Fruit fly (Drosophila melanogaster) whole organism, embryonic: ENCODE data around the gene hd.
A peak's percentile ranks its signal among the peaks of the same experiment; 100 is the strongest.

ENCODE experiments used
- Bdp1 ChIP-seq: fragments of 200-800 bp; sonication (Bioruptor generic); optimal IDR thresholded peaks from 3 replicates; lab custom pipeline; 2016; ENCODE audit warnings: missing biosample characterization, missing genetic modification characterization
- CG1024 ChIP-seq: fragments of 200-800 bp; sonication (Bioruptor generic); IDR thresholded peaks from 2 replicates; pipeline ENCODE4 v1.3.6; 2022; ENCODE audit warnings: missing biosample characterization, missing genetic modification characterization
- CG11695 ChIP-seq: fragments of 200-800 bp; sonication (Bioruptor generic); IDR thresholded peaks from 3 replicates; pipeline ENCODE4 v1.3.6; 2022; ENCODE audit warnings: missing biosample characterization, missing genetic modification characterization
- CG1233 ChIP-seq: fragments of 200-800 bp; sonication (Bioruptor generic); optimal IDR thresholded peaks from 4 replicates; lab custom pipeline; 2018; ENCODE audit warnings: missing biosample characterization, mild to moderate bottlenecking, missing genetic modification characterization
- CG12659 ChIP-seq: fragments of 200-800 bp; sonication (Bioruptor generic); optimal IDR thresholded peaks from 3 replicates; lab custom pipeline; 2017; ENCODE audit warnings: mild to moderate bottlenecking, missing biosample characterization, missing genetic modification reagents, missing genetic modification characterization
- CG15011 ChIP-seq: fragments of 200-800 bp; sonication (Bioruptor generic); optimal IDR thresholded peaks from 3 replicates; lab custom pipeline; 2018; ENCODE audit warnings: missing biosample characterization, mild to moderate bottlenecking, missing genetic modification characterization
- CG15601 ChIP-seq: fragments of 200-800 bp; sonication (Bioruptor generic); optimal IDR thresholded peaks from 3 replicates; lab custom pipeline; 2019; ENCODE audit warnings: missing biosample characterization, mild to moderate bottlenecking, missing genetic modification characterization, moderate library complexity
- CG1602 ChIP-seq: fragments of 200-800 bp; sonication (Bioruptor generic); optimal IDR thresholded peaks from 3 replicates; lab custom pipeline; 2016; ENCODE audit warnings: missing biosample characterization, missing genetic modification characterization
- CG18764 ChIP-seq: fragments of 200-800 bp; sonication (Bioruptor generic); optimal IDR thresholded peaks from 3 replicates; lab custom pipeline; 2016; ENCODE audit warnings: missing biosample characterization, missing genetic modification characterization
- CG2202 ChIP-seq: fragments of 200-800 bp; sonication (Bioruptor generic); optimal IDR thresholded peaks from 2 replicates; lab custom pipeline; 2018; ENCODE audit warnings: missing biosample characterization, mild to moderate bottlenecking, missing genetic modification characterization
- CG2875 ChIP-seq: fragments of 200-800 bp; sonication (Bioruptor generic); optimal IDR thresholded peaks from 2 replicates; lab custom pipeline; 2017; ENCODE audit warnings: missing biosample characterization, mild to moderate bottlenecking, missing genetic modification characterization, missing genetic modification reagents
- CG30431 ChIP-seq: fragments of 200-800 bp; sonication (Bioruptor generic); optimal IDR thresholded peaks from 2 replicates; lab custom pipeline; 2017; ENCODE audit warnings: missing biosample characterization, missing genetic modification characterization
- CG32772 ChIP-seq: fragments of 200-800 bp; sonication (Bioruptor generic); IDR thresholded peaks from 2 replicates; pipeline ENCODE4 v1.3.6; 2022; ENCODE audit warnings: missing biosample characterization, missing genetic modification characterization
- CG34376 ChIP-seq: fragments of 200-800 bp; sonication (Bioruptor generic); optimal IDR thresholded peaks from 2 replicates; lab custom pipeline; 2018; ENCODE audit warnings: missing biosample characterization, mild to moderate bottlenecking, missing genetic modification characterization
- CG4360 ChIP-seq: fragments of 200-800 bp; sonication (Bioruptor generic); IDR thresholded peaks from 2 replicates; pipeline ENCODE4 v1.3.6; 2022; ENCODE audit warnings: missing biosample characterization, missing genetic modification characterization
- CG5953 ChIP-seq: fragments of 200-800 bp; sonication (Bioruptor generic); IDR thresholded peaks from 2 replicates; pipeline ENCODE4 v1.3.6; 2022; ENCODE audit warnings: missing biosample characterization, missing genetic modification characterization
- CG7839 ChIP-seq: fragments of 200-800 bp; sonication (Bioruptor generic); optimal IDR thresholded peaks from 3 replicates; lab custom pipeline; 2018; ENCODE audit warnings: missing biosample characterization, mild to moderate bottlenecking, missing genetic modification characterization, moderate library complexity
- CG9437 ChIP-seq: fragments of 200-800 bp; sonication (Bioruptor generic); optimal IDR thresholded peaks from 2 replicates; lab custom pipeline; 2018; ENCODE audit warnings: missing biosample characterization, mild to moderate bottlenecking, missing genetic modification characterization
- CG9609 ChIP-seq: fragments of 200-800 bp; sonication (Bioruptor generic); optimal IDR thresholded peaks from 3 replicates; lab custom pipeline; 2016; ENCODE audit warnings: missing biosample characterization, missing genetic modification characterization
- Deaf1 ChIP-seq: fragments of 200-800 bp; optimal IDR thresholded peaks from 3 replicates; lab custom pipeline; 2019; ENCODE audit warnings: missing biosample characterization, mild to moderate bottlenecking, missing genetic modification characterization, moderate library complexity
- Doc2 ChIP-seq: fragments of 200-800 bp; sonication (Bioruptor generic); IDR thresholded peaks from 2 replicates; pipeline ENCODE4 v1.3.6; 2022; ENCODE audit warnings: missing biosample characterization, missing genetic modification characterization
- Fer1 ChIP-seq: fragments of 200-800 bp; sonication (Bioruptor generic); optimal IDR thresholded peaks from 2 replicates; lab custom pipeline; 2017; ENCODE audit warnings: missing biosample characterization, mild to moderate bottlenecking, missing genetic modification characterization
- Gsc ChIP-seq: fragments of 200-800 bp; sonication (Bioruptor generic); IDR thresholded peaks from 2 replicates; pipeline ENCODE4 v1.3.6; 2022; ENCODE audit warnings: missing biosample characterization, missing genetic modification characterization
- H15 ChIP-seq: fragments of 200-800 bp; sonication (Bioruptor generic); IDR thresholded peaks from 3 replicates; pipeline ENCODE4 v1.3.6; 2022; ENCODE audit warnings: missing biosample characterization, missing genetic modification characterization
- HLH4C ChIP-seq: fragments of 200-800 bp; sonication (Bioruptor generic); IDR thresholded peaks from 3 replicates; pipeline ENCODE4 v1.3.6; 2022; ENCODE audit warnings: missing biosample characterization, missing genetic modification characterization; ENCODE audit not compliant: partially characterized antibody
- Hand ChIP-seq: fragments of 200-800 bp; sonication (Bioruptor generic); optimal IDR thresholded peaks from 2 replicates; lab custom pipeline; 2017; ENCODE audit warnings: mild to moderate bottlenecking, missing biosample characterization, missing genetic modification reagents, missing genetic modification characterization
- Hsf ChIP-seq: fragments of 200-800 bp; sonication (Bioruptor generic); optimal IDR thresholded peaks from 3 replicates; lab custom pipeline; 2016; ENCODE audit warnings: missing biosample characterization, missing genetic modification characterization
- Lpt ChIP-seq: fragments of >200 bp; optimal IDR thresholded peaks from 2 replicates; lab custom pipeline; 2018; ENCODE audit warnings: missing biosample characterization, missing genetic modification characterization
- Max ChIP-seq: fragments of 200-800 bp; sonication (Bioruptor generic); optimal IDR thresholded peaks from 2 replicates; lab custom pipeline; 2016; ENCODE audit warnings: missing biosample characterization, mild to moderate bottlenecking, missing genetic modification characterization
- Nf-YC ChIP-seq: fragments of 200-800 bp; optimal IDR thresholded peaks from 3 replicates; lab custom pipeline; 2019; ENCODE audit warnings: missing biosample characterization, mild to moderate bottlenecking, missing genetic modification characterization, moderate library complexity
- Optix ChIP-seq: fragments of 200-800 bp; sonication (Bioruptor generic); IDR thresholded peaks from 3 replicates; pipeline ENCODE4 v1.3.6; 2022; ENCODE audit warnings: missing biosample characterization, missing genetic modification characterization
- Sox102F ChIP-seq: fragments of 200-800 bp; sonication (Bioruptor generic); optimal IDR thresholded peaks from 2 replicates; lab custom pipeline; 2018; ENCODE audit warnings: missing biosample characterization, mild to moderate bottlenecking, missing genetic modification characterization, moderate library complexity
- Tbp ChIP-seq: fragments of >200 bp; optimal IDR thresholded peaks from 2 replicates; lab custom pipeline; 2018; ENCODE audit warnings: missing biosample characterization, missing genetic modification characterization
- Xbp1 ChIP-seq: fragments of 200-800 bp; sonication (Bioruptor generic); optimal IDR thresholded peaks from 3 replicates; lab custom pipeline; 2016; ENCODE audit warnings: missing biosample characterization, mild to moderate bottlenecking, missing genetic modification characterization
- bab2 ChIP-seq: fragments of 200-800 bp; sonication (Bioruptor generic); optimal IDR thresholded peaks from 2 replicates; lab custom pipeline; 2016; ENCODE audit warnings: missing biosample characterization, missing genetic modification characterization
- cas ChIP-seq: fragments of 200-800 bp; sonication (Bioruptor generic); IDR thresholded peaks from 2 replicates; pipeline ENCODE4 v1.3.6; 2022; ENCODE audit warnings: missing biosample characterization, missing genetic modification characterization
- cato ChIP-seq: fragments of 200-800 bp; sonication (Bioruptor generic); optimal IDR thresholded peaks from 2 replicates; lab custom pipeline; 2016; ENCODE audit warnings: missing biosample characterization, missing genetic modification characterization, borderline replicate concordance
- caup ChIP-seq: fragments of 200-800 bp; sonication (Bioruptor generic); optimal IDR thresholded peaks from 3 replicates; lab custom pipeline; 2017; ENCODE audit warnings: missing biosample characterization, mild to moderate bottlenecking, missing genetic modification characterization, moderate library complexity; ENCODE audit not compliant: severe bottlenecking
- croc ChIP-seq: fragments of 200-800 bp; sonication (Bioruptor generic); conservative IDR thresholded peaks from 3 replicates; pipeline ENCODE4 v1.3.6; 2022; ENCODE audit warnings: missing biosample characterization, missing genetic modification characterization
- disco-r ChIP-seq: fragments of 200-800 bp; sonication (Bioruptor generic); optimal IDR thresholded peaks from 2 replicates; lab custom pipeline; 2016; ENCODE audit warnings: missing biosample characterization, missing genetic modification characterization
- emc ChIP-seq: fragments of 200-800 bp; sonication (Bioruptor generic); optimal IDR thresholded peaks from 2 replicates; lab custom pipeline; 2016; ENCODE audit warnings: missing biosample characterization, missing genetic modification characterization
- ftz-f1 ChIP-seq: fragments of 200-800 bp; sonication (Bioruptor generic); optimal IDR thresholded peaks from 2 replicates; lab custom pipeline; 2016; ENCODE audit warnings: missing biosample characterization, missing genetic modification characterization
- lilli ChIP-seq: fragments of 200-800 bp; sonication (Bioruptor generic); optimal IDR thresholded peaks from 3 replicates; lab custom pipeline; 2016; ENCODE audit warnings: missing biosample characterization, missing genetic modification characterization
- lmd ChIP-seq: fragments of 200-800 bp; sonication (Bioruptor generic); IDR thresholded peaks from 2 replicates; pipeline ENCODE4 v1.3.6; 2022; ENCODE audit warnings: missing biosample characterization, missing genetic modification characterization
- pros ChIP-seq: fragments of 200-800 bp; sonication (Bioruptor generic); optimal IDR thresholded peaks from 3 replicates; lab custom pipeline; 2019; ENCODE audit warnings: missing biosample characterization, mild to moderate bottlenecking, missing genetic modification characterization, moderate library complexity
- ranshi ChIP-seq: fragments of 200-800 bp; sonication (Bioruptor generic); IDR thresholded peaks from 2 replicates; pipeline ENCODE4 v1.3.6; 2022; ENCODE audit warnings: missing biosample characterization, missing genetic modification characterization
- run ChIP-seq: fragments of 200-800 bp; sonication (Bioruptor generic); optimal IDR thresholded peaks from 3 replicates; lab custom pipeline; 2018; ENCODE audit warnings: missing biosample characterization, mild to moderate bottlenecking, missing genetic modification characterization
- sc ChIP-seq, 3 experiments: fragments of >200 bp in 2 of 3; fragments of 200-800 bp in 1 of 3; sonication (Bioruptor generic) in 1 of 3; optimal IDR thresholded peaks; 2 replicates in 2 of 3; 3 replicates in 1 of 3; lab custom pipeline; 2017; ENCODE audit warnings: mild to moderate bottlenecking in 1 of 3, missing biosample characterization in 1 of 3, missing genetic modification characterization in 1 of 3, missing genetic modification reagents in 1 of 3
- slbo ChIP-seq: fragments of 200-800 bp; sonication (Bioruptor generic); IDR thresholded peaks from 2 replicates; pipeline ENCODE4 v1.3.6; 2022; ENCODE audit warnings: missing biosample characterization, missing genetic modification characterization
- tap ChIP-seq: fragments of 200-800 bp; optimal IDR thresholded peaks from 3 replicates; lab custom pipeline; 2019; ENCODE audit warnings: missing biosample characterization, mild to moderate bottlenecking, missing genetic modification characterization, moderate library complexity
- toy ChIP-seq: fragments of 200-800 bp; sonication (Bioruptor generic); IDR thresholded peaks from 2 replicates; pipeline ENCODE4 v1.3.6; 2022; ENCODE audit warnings: missing biosample characterization, missing genetic modification characterization

Gene hd

DNA sequence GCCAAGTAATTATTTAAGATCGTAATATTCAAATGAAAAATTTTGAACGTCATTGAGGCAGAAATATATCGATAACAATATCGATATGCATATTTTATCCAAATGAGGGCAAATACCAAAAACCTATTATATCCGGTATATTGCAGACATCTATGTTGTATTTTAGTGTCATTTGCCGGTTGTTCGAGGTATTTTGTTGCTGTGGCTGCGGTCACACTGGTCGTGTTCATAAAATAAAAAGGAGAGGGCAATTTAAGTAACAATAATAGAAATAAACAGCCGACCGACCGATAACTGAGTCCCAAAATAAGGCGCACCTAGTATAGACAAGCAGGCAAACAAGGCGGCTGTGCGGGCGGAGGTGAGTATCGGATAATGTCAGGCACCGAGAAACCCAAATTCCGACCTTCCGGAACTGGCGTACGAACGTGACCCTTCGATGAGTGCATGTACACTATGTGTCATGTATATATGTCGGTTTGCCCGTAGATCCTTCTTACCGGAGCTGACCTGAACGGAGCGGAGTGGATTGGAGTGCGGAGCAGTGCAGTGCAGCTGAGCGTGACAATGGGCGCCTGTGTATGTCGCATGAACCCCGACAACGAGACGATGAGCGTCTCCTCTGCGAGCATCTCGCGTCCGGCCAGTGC is 19.1 kb upstream of the hd start, which contains the start of gene CG1172 (continued):
- TF ChIP-seq Optix (GFP tag; lab: Robert Waterston, UW), result no peak
- TF ChIP-seq lmd (GFP tag; lab: Robert Waterston, UW), result no peak
- no peak for TF ChIP-seq CG32772 (GFP tag; lab: Robert Waterston, UW)
- TF ChIP-seq CG5953 (GFP tag; lab: Robert Waterston, UW), result no peak
- no peak for TF ChIP-seq Hsf
- TF ChIP-seq CG1024 (GFP tag; lab: Robert Waterston, UW), result no peak
- TF ChIP-seq cato (GFP tag; lab: Kevin White, UChicago), result no peak
- no peak for TF ChIP-seq Lpt
- no peak for TF ChIP-seq cas (GFP tag; lab: Robert Waterston, UW)
- no peak for TF ChIP-seq CG30431 (GFP tag; lab: Kevin White, UChicago)
- TF ChIP-seq ranshi (GFP tag; lab: Robert Waterston, UW), result no peak
- TF ChIP-seq Fer1 (GFP tag; lab: Kevin White, UChicago), result no peak
- no peak for TF ChIP-seq run (tag; lab: Kevin White, UChicago)
- no peak for TF ChIP-seq toy
- no peak for TF ChIP-seq emc (GFP tag; lab: Kevin White, UChicago)
- peak; percentile 41 for TF ChIP-seq CG15601 (tag; lab: Kevin White, UChicago)
- TF ChIP-seq CG15011, result no peak
- TF ChIP-seq CG1602 (GFP tag; lab: Kevin White, UChicago), result no peak
- TF ChIP-seq disco-r (GFP tag; lab: Kevin White, UChicago), result no peak
- no peak for TF ChIP-seq CG9437
- no peak for TF ChIP-seq Xbp1 (GFP tag; lab: Kevin White, UChicago)
- TF ChIP-seq Hand (GFP tag; lab: Kevin White, UChicago), result no peak
- TF ChIP-seq caup (GFP tag; lab: Kevin White, UChicago), result peak; percentile 32
- peak; percentile 47 for TF ChIP-seq ftz-f1 (GFP tag; lab: Kevin White, UChicago)
- TF ChIP-seq CG9609 (GFP tag; lab: Kevin White, UChicago), result no peak
- no peak for TF ChIP-seq Nf-YC (tag; lab: Kevin White, UChicago)
- peak; percentile 91 for TF ChIP-seq CG11695
- no peak for TF ChIP-seq Doc2 (GFP tag; lab: Robert Waterston, UW)
- no peak for TF ChIP-seq croc
- TF ChIP-seq CG34376 (GFP tag; lab: Kevin White, UChicago), result peak; percentile 19
- TF ChIP-seq slbo, result no peak
- TF ChIP-seq CG7839 (tag; lab: Kevin White, UChicago), result no peak
- TF ChIP-seq CG12659 (GFP tag; lab: Kevin White, UChicago), result peak; percentile 76
- TF ChIP-seq Deaf1, result no peak
- no peak for TF ChIP-seq pros (GFP tag; lab: Kevin White, UChicago)
- no peak for TF ChIP-seq Bdp1
- no peak for TF ChIP-seq bab2 (GFP tag; lab: Kevin White, UChicago)
- no peak for TF ChIP-seq CG4360
- TF ChIP-seq sc (optimal IDR thresholded peaks at IDR 0.05; lab: Kevin White, UChicago), result no peak
- TF ChIP-seq sc (GFP tag; optimal IDR thresholded peaks at IDR 0.05; lab: Kevin White, UChicago), result no peak
- no peak for TF ChIP-seq CG18764
- TF ChIP-seq Gsc (GFP tag; lab: Robert Waterston, UW), result no peak
- no peak for TF ChIP-seq tap (tag; lab: Kevin White, UChicago)
- no peak for TF ChIP-seq Sox102F (GFP tag; lab: Kevin White, UChicago)
- no peak for TF ChIP-seq H15 (GFP tag; lab: Robert Waterston, UW)
- TF ChIP-seq CG1233 (GFP tag; lab: Kevin White, UChicago), result no peak
- TF ChIP-seq Max, result no peak
- TF ChIP-seq HLH4C (GFP tag; lab: Robert Waterston, UW), result peak; percentile 69
- TF ChIP-seq CG2875 (GFP tag; lab: Kevin White, UChicago), result no peak
- no peak for TF ChIP-seq lilli (GFP tag; lab: Kevin White, UChicago)
- no peak for TF ChIP-seq CG2202 (tag; lab: Kevin White, UChicago)
- no peak for TF ChIP-seq Tbp (GFP tag; lab: Kevin White, UChicago)
